Worm (Caenorhabditis elegans) whole organism, L4/young adult: Measurements from ENCODE around the gene glrx-22.

Source experiments
- W03F9.2 ChIP-seq: fragments of 150-350 bp; optimal IDR thresholded peaks from 2 replicates; lab custom pipeline; 2014; ENCODE audit warnings: missing biosample characterization, missing genetic modification characterization
- him-1 ChIP-seq: sonication (generic microtip); optimal IDR thresholded peaks from 2 replicates; lab custom pipeline; 2016; ENCODE audit warnings: missing genotype, missing genetic modification reagents, missing genetic modification characterization, missing compliant biosample characterization

ce11 chrIV:8174792-8175191 lies 26.2 kb downstream of the glrx-22 start:
- TF ChIP-seq him-1 (no peak), W03F9.2 (no peak)
